Worm (Caenorhabditis elegans) whole organism, dauer: Measurements from ENCODE around the gene C45B11.5.

Experiments used
- unc-62 ChIP-seq: sonication (generic microtip); optimal IDR thresholded peaks from 2 replicates; lab custom pipeline; 2017; ENCODE audit warnings: missing biosample characterization, missing genetic modification reagents, missing genetic modification characterization

Gene C45B11.5

ce11 chrV:11087119-11087518, 45.5 kb downstream of the C45B11.5 start:
- TF ChIP-seq unc-62 (GFP tag; lab: Kevin White, UChicago) = no peak

- no peak for TF ChIP-seq unc-62 (GFP tag; lab: Kevin White, UChicago)
These were observed 46.0 kb downstream of the C45B11.5 start, which contains the start of gene Y42A5A.1 for ce11 chrV:11087519-11087998. Gene Y42A5A.1, plus strand, starts transcription at chrV:11087948.
